Fruit fly (Drosophila melanogaster) whole organism, embryonic: Measurements from ENCODE around the gene nAChRbeta1.
A peak's percentile ranks its signal among the peaks of the same experiment; 100 is the strongest.

Experiments used
- ATbp ChIP-seq: fragments of 200-800 bp; sonication (Bioruptor generic); optimal IDR thresholded peaks from 2 replicates; lab custom pipeline; 2017; ENCODE audit warnings: missing biosample characterization, mild to moderate bottlenecking, missing genetic modification characterization, missing genetic modification reagents
- Adf1 ChIP-seq: fragments of 200-800 bp; sonication (Bioruptor generic); IDR thresholded peaks from 2 replicates; pipeline ENCODE4 v1.3.6; 2022; ENCODE audit warnings: missing biosample characterization, missing genetic modification characterization
- CG10209 ChIP-seq: fragments of 200-800 bp; sonication (Bioruptor generic); optimal IDR thresholded peaks from 3 replicates; lab custom pipeline; 2017; ENCODE audit warnings: missing biosample characterization, mild to moderate bottlenecking, missing genetic modification characterization, missing genetic modification reagents
- CG10462 ChIP-seq: fragments of 200-800 bp; sonication (Bioruptor generic); optimal IDR thresholded peaks from 2 replicates; lab custom pipeline; 2016; ENCODE audit warnings: missing biosample characterization, missing genetic modification characterization
- CG12071 ChIP-seq: fragments of 200-800 bp; sonication (Bioruptor generic); optimal IDR thresholded peaks from 3 replicates; lab custom pipeline; 2018; ENCODE audit warnings: missing biosample characterization, mild to moderate bottlenecking, missing genetic modification characterization
- CG12659 ChIP-seq: fragments of 200-800 bp; sonication (Bioruptor generic); optimal IDR thresholded peaks from 3 replicates; lab custom pipeline; 2017; ENCODE audit warnings: mild to moderate bottlenecking, missing biosample characterization, missing genetic modification reagents, missing genetic modification characterization
- CG16779 ChIP-seq: fragments of 200-800 bp; sonication (Bioruptor generic); IDR thresholded peaks from 2 replicates; pipeline ENCODE4 v1.3.6; 2022; ENCODE audit warnings: missing biosample characterization, missing genetic modification characterization
- CG2199 ChIP-seq: fragments of 200-800 bp; sonication (Bioruptor generic); IDR thresholded peaks from 3 replicates; pipeline ENCODE4 v1.3.6; 2022; ENCODE audit warnings: missing biosample characterization, missing genetic modification characterization
- CG2875 ChIP-seq: fragments of 200-800 bp; sonication (Bioruptor generic); optimal IDR thresholded peaks from 2 replicates; lab custom pipeline; 2017; ENCODE audit warnings: missing biosample characterization, mild to moderate bottlenecking, missing genetic modification characterization, missing genetic modification reagents
- CG3407 ChIP-seq: fragments of 200-800 bp; sonication (Bioruptor generic); optimal IDR thresholded peaks from 2 replicates; lab custom pipeline; 2018; ENCODE audit warnings: missing biosample characterization, mild to moderate bottlenecking, missing genetic modification characterization
- CG3995 ChIP-seq: fragments of 200-800 bp; sonication (Bioruptor generic); optimal IDR thresholded peaks from 3 replicates; lab custom pipeline; 2016; ENCODE audit warnings: missing biosample characterization, missing genetic modification characterization
- CG6654 ChIP-seq: fragments of 200-800 bp; sonication (Bioruptor generic); optimal IDR thresholded peaks from 2 replicates; lab custom pipeline; 2017; ENCODE audit warnings: missing biosample characterization, mild to moderate bottlenecking, missing genetic modification characterization
- CG7271 ChIP-seq: fragments of 200-800 bp; sonication (Bioruptor generic); optimal IDR thresholded peaks from 2 replicates; lab custom pipeline; 2018; ENCODE audit warnings: missing biosample characterization, mild to moderate bottlenecking, missing genetic modification characterization, moderate library complexity
- CG7928 ChIP-seq: fragments of 200-800 bp; sonication (Bioruptor generic); optimal IDR thresholded peaks from 2 replicates; lab custom pipeline; 2017; ENCODE audit warnings: missing biosample characterization, mild to moderate bottlenecking, missing genetic modification characterization
- CG8944 ChIP-seq: fragments of 200-800 bp; sonication (Bioruptor generic); optimal IDR thresholded peaks from 3 replicates; lab custom pipeline; 2016; ENCODE audit warnings: missing biosample characterization, missing genetic modification characterization
- ERR ChIP-seq: fragments of 200-800 bp; sonication (Bioruptor generic); optimal IDR thresholded peaks from 2 replicates; lab custom pipeline; 2016; ENCODE audit warnings: missing biosample characterization, missing genetic modification characterization
- Fer2 ChIP-seq: fragments of 200-800 bp; sonication (Bioruptor generic); optimal IDR thresholded peaks from 2 replicates; lab custom pipeline; 2018; ENCODE audit warnings: missing biosample characterization, mild to moderate bottlenecking, missing genetic modification characterization, moderate library complexity
- Hand ChIP-seq: fragments of 200-800 bp; sonication (Bioruptor generic); optimal IDR thresholded peaks from 2 replicates; lab custom pipeline; 2017; ENCODE audit warnings: mild to moderate bottlenecking, missing biosample characterization, missing genetic modification reagents, missing genetic modification characterization
- MESR4 ChIP-seq: fragments of 200-800 bp; sonication (Bioruptor generic); optimal IDR thresholded peaks from 2 replicates; lab custom pipeline; 2018; ENCODE audit warnings: missing biosample characterization, mild to moderate bottlenecking, missing genetic modification characterization, moderate library complexity
- NK7.1 ChIP-seq: fragments of 200-800 bp; sonication (Bioruptor generic); optimal IDR thresholded peaks from 3 replicates; lab custom pipeline; 2016; ENCODE audit warnings: missing biosample characterization, missing genetic modification characterization
- Neu2 ChIP-seq: fragments of 200-800 bp; sonication (Bioruptor generic); optimal IDR thresholded peaks from 3 replicates; lab custom pipeline; 2016; ENCODE audit warnings: missing biosample characterization, missing genetic modification characterization, borderline replicate concordance
- Nf-YB ChIP-seq: fragments of 200-800 bp; sonication (Bioruptor generic); optimal IDR thresholded peaks from 3 replicates; lab custom pipeline; 2019; ENCODE audit warnings: missing biosample characterization, mild to moderate bottlenecking, missing genetic modification characterization, moderate library complexity
- PHDP ChIP-seq: fragments of 200-800 bp; sonication (Bioruptor generic); optimal IDR thresholded peaks from 3 replicates; lab custom pipeline; 2018; ENCODE audit warnings: missing biosample characterization, mild to moderate bottlenecking, missing genetic modification characterization, moderate library complexity
- Ravus ChIP-seq: fragments of 200-800 bp; sonication (Bioruptor generic); IDR thresholded peaks from 2 replicates; pipeline ENCODE4 v1.3.6; 2022; ENCODE audit warnings: missing biosample characterization, missing genetic modification characterization
- Usf ChIP-seq: fragments of 200-800 bp; sonication (Bioruptor generic); optimal IDR thresholded peaks from 2 replicates; lab custom pipeline; 2017; ENCODE audit warnings: missing genotype, missing biosample characterization, missing genetic modification characterization
- ac ChIP-seq: fragments of 200-800 bp; sonication (Bioruptor generic); optimal IDR thresholded peaks from 3 replicates; lab custom pipeline; 2017; ENCODE audit warnings: missing biosample characterization, mild to moderate bottlenecking, missing genetic modification characterization
- cg ChIP-seq: fragments of 200-800 bp; sonication (Bioruptor generic); optimal IDR thresholded peaks from 3 replicates; lab custom pipeline; 2019; ENCODE audit warnings: missing biosample characterization, mild to moderate bottlenecking, missing genetic modification characterization, moderate library complexity
- chif ChIP-seq, 2 experiments: fragments of 200-800 bp; sonication (Bioruptor generic); optimal IDR thresholded peaks; 3 replicates each; lab custom pipeline; 2016; ENCODE audit warnings: missing biosample characterization in 2 of 2, missing genetic modification characterization in 2 of 2
- cwo ChIP-seq: fragments of 200-800 bp; sonication (Bioruptor generic); optimal IDR thresholded peaks from 3 replicates; lab custom pipeline; 2017; ENCODE audit warnings: missing biosample characterization, missing genetic modification characterization, mild to moderate bottlenecking, moderate library complexity, missing genetic modification reagents
- da ChIP-seq: fragments of 200-800 bp; sonication (Bioruptor generic); optimal IDR thresholded peaks from 2 replicates; lab custom pipeline; 2016; ENCODE audit warnings: missing biosample characterization, missing genetic modification characterization
- eyg ChIP-seq: fragments of 200-800 bp; sonication (Bioruptor generic); optimal IDR thresholded peaks from 3 replicates; lab custom pipeline; 2016; ENCODE audit warnings: missing biosample characterization, missing genetic modification characterization
- fd3F ChIP-seq: fragments of 200-800 bp; sonication (Bioruptor generic); optimal IDR thresholded peaks from 2 replicates; lab custom pipeline; 2018; ENCODE audit warnings: missing biosample characterization, mild to moderate bottlenecking, missing genetic modification characterization, moderate library complexity
- gt ChIP-seq: fragments of 200-800 bp; sonication (Bioruptor generic); IDR thresholded peaks from 2 replicates; pipeline ENCODE4 v1.3.6; 2022; ENCODE audit warnings: missing biosample characterization, missing genetic modification characterization
- her ChIP-seq: fragments of 200-800 bp; sonication (Bioruptor generic); optimal IDR thresholded peaks from 2 replicates; lab custom pipeline; 2016; ENCODE audit warnings: missing biosample characterization, missing genetic modification characterization
- ind ChIP-seq: fragments of 200-800 bp; sonication (Bioruptor generic); optimal IDR thresholded peaks from 3 replicates; lab custom pipeline; 2016; ENCODE audit warnings: missing biosample characterization, missing genetic modification characterization
- insv ChIP-seq, 2 experiments: fragments of 200-800 bp; sonication (Bioruptor generic); optimal IDR thresholded peaks; 3 replicates each; lab custom pipeline; 2016 to 2018; ENCODE audit warnings: missing biosample characterization in 2 of 2, missing genetic modification characterization in 2 of 2
- inv ChIP-seq: fragments of 200-800 bp; sonication (Bioruptor generic); IDR thresholded peaks from 2 replicates; pipeline ENCODE4 v1.3.6; 2022; ENCODE audit warnings: missing biosample characterization, missing genetic modification characterization; ENCODE audit not compliant: partially characterized antibody
- jing ChIP-seq: fragments of 200-800 bp; sonication (Bioruptor generic); optimal IDR thresholded peaks from 2 replicates; lab custom pipeline; 2018; ENCODE audit warnings: missing biosample characterization, mild to moderate bottlenecking, missing genetic modification characterization
- kni ChIP-seq: fragments of 200-800 bp; sonication (Bioruptor generic); optimal IDR thresholded peaks from 3 replicates; lab custom pipeline; 2017; ENCODE audit warnings: mild to moderate bottlenecking, missing biosample characterization, missing genetic modification reagents, missing genetic modification characterization
- lbe ChIP-seq: fragments of 200-800 bp; sonication (Bioruptor generic); optimal IDR thresholded peaks from 2 replicates; lab custom pipeline; 2016; ENCODE audit warnings: missing biosample characterization, mild to moderate bottlenecking, missing genetic modification characterization
- lmd ChIP-seq: fragments of 200-800 bp; sonication (Bioruptor generic); IDR thresholded peaks from 2 replicates; pipeline ENCODE4 v1.3.6; 2022; ENCODE audit warnings: missing biosample characterization, missing genetic modification characterization
- nom ChIP-seq: fragments of 200-800 bp; sonication (Bioruptor generic); optimal IDR thresholded peaks from 2 replicates; lab custom pipeline; 2017; ENCODE audit warnings: missing biosample characterization, missing genetic modification characterization, mild to moderate bottlenecking, moderate library complexity, missing genetic modification reagents
- otp ChIP-seq: fragments of 200-800 bp; sonication (Bioruptor generic); IDR thresholded peaks from 3 replicates; pipeline ENCODE4, ENCODE4 v1.3.6; 2022; ENCODE audit warnings: missing biosample characterization, missing genetic modification characterization
- pb ChIP-seq: fragments of 200-800 bp; sonication (Bioruptor generic); optimal IDR thresholded peaks from 3 replicates; lab custom pipeline; 2016; ENCODE audit warnings: missing biosample characterization, missing genetic modification characterization
- prd ChIP-seq, 3 experiments: fragments of >200 bp in 2 of 3; fragments of 200-800 bp in 1 of 3; sonication (Bioruptor generic) in 1 of 3; optimal IDR thresholded peaks in 2 of 3; IDR thresholded peaks in 1 of 3; 2 replicates in 2 of 3; 3 replicates in 1 of 3; pipeline versions ENCODE4 v1.3.6 to Lab custom; 2017 to 2022; ENCODE audit warnings: missing biosample characterization in 1 of 3, missing genetic modification characterization in 1 of 3
- tna ChIP-seq: fragments of 200-800 bp; sonication (Bioruptor generic); IDR thresholded peaks from 2 replicates; pipeline ENCODE4 v1.3.6; 2022; ENCODE audit warnings: missing biosample characterization, missing genetic modification characterization; ENCODE audit not compliant: partially characterized antibody
- z ChIP-seq: fragments of 200-800 bp; sonication (Bioruptor generic); IDR thresholded peaks from 3 replicates; pipeline ENCODE4 v1.3.6; 2022; ENCODE audit warnings: missing biosample characterization, missing genetic modification characterization
- zen2 ChIP-seq: fragments of 200-800 bp; sonication (Bioruptor generic); IDR thresholded peaks from 3 replicates; pipeline ENCODE4 v1.3.6; 2022; ENCODE audit warnings: missing biosample characterization, missing genetic modification characterization; ENCODE audit not compliant: partially characterized antibody
- zf30C ChIP-seq: fragments of 200-800 bp; sonication (Bioruptor generic); optimal IDR thresholded peaks from 3 replicates; lab custom pipeline; 2018; ENCODE audit warnings: missing biosample characterization, mild to moderate bottlenecking, missing genetic modification characterization

Gene nAChRbeta1

dm6 chr3L:4474946-4475470 lies 45.9 kb downstream of the nAChRbeta1 start (continued):
- TF ChIP-seq chif (GFP tag; optimal IDR thresholded peaks at IDR 0.05; lab: Kevin White, UChicago) = peak; percentile 27 to 64
- no peak for TF ChIP-seq Ravus (GFP tag; lab: Robert Waterston, UW)
- peak; percentile 60 for TF ChIP-seq CG7928 (GFP tag; lab: Kevin White, UChicago)
- no peak for TF ChIP-seq cg (GFP tag; lab: Kevin White, UChicago)
- peak; percentile 57 for TF ChIP-seq MESR4 (GFP tag; lab: Kevin White, UChicago)
- TF ChIP-seq NK7.1 = peak; percentile 74
- no peak for TF ChIP-seq Neu2 (GFP tag; lab: Kevin White, UChicago)
- TF ChIP-seq CG2875 (GFP tag; lab: Kevin White, UChicago) = peak; percentile 87
- peak; percentile 78 for TF ChIP-seq CG3407
- TF ChIP-seq gt (GFP tag; lab: Robert Waterston, UW) = no peak
- peak; percentile 4 for TF ChIP-seq CG10462 (GFP tag; lab: Kevin White, UChicago)
- peak; percentile 94 for TF ChIP-seq CG7271 (tag; lab: Kevin White, UChicago)
- TF ChIP-seq zf30C (GFP tag; lab: Kevin White, UChicago) = peak; percentile 30
- TF ChIP-seq Usf (GFP tag; lab: Kevin White, UChicago) = no peak
- peak; percentile 72 for TF ChIP-seq eyg (GFP tag; lab: Kevin White, UChicago)
- TF ChIP-seq CG12659 (GFP tag; lab: Kevin White, UChicago) = peak; percentile 81
- TF ChIP-seq lmd = no peak
- peak; percentile 63 for TF ChIP-seq pb
- no peak for TF ChIP-seq prd (optimal IDR thresholded peaks at IDR 0.05; lab: Kevin White, UChicago)
- no peak for TF ChIP-seq prd (GFP tag; IDR thresholded peaks at IDR 0.05; lab: Robert Waterston, UW)
- no peak for TF ChIP-seq zen2
- TF ChIP-seq kni (GFP tag; lab: Kevin White, UChicago) = peak; percentile 58
- no peak for TF ChIP-seq CG2199 (GFP tag; lab: Robert Waterston, UW)
- 0 out of 2 replicates have a peak, but pooled peaks have one; percentile 34 for TF ChIP-seq CG16779 (GFP tag; lab: Robert Waterston, UW)
- no peak for TF ChIP-seq CG8944
- TF ChIP-seq ind (GFP tag; lab: Kevin White, UChicago) = peak; percentile 37
- TF ChIP-seq cwo (GFP tag; lab: Kevin White, UChicago) = peak; percentile 70
- peak; percentile 71 for TF ChIP-seq Nf-YB (GFP tag; lab: Kevin White, UChicago)
- TF ChIP-seq CG10209 (GFP tag; lab: Kevin White, UChicago) = peak; percentile 77
- TF ChIP-seq CG6654 = peak; percentile 66
- peak in 1 of 2 experiments; percentile 74 for TF ChIP-seq insv (GFP tag; optimal IDR thresholded peaks at IDR 0.05; lab: Kevin White, UChicago)
- peak; percentile 84; the same call in 2 of the 3 replicates for TF ChIP-seq otp (GFP tag; lab: Robert Waterston, UW)
- TF ChIP-seq PHDP (tag; lab: Kevin White, UChicago) = peak; percentile 93
- peak; percentile 73 for TF ChIP-seq Fer2 (tag; lab: Kevin White, UChicago)
- TF ChIP-seq jing (GFP tag; lab: Kevin White, UChicago) = peak; percentile 36
- no peak for TF ChIP-seq nom (GFP tag; lab: Kevin White, UChicago)
- TF ChIP-seq Adf1 (GFP tag; lab: Robert Waterston, UW) = no peak
- TF ChIP-seq ATbp (GFP tag; lab: Kevin White, UChicago) = peak; percentile 92
- no peak for TF ChIP-seq da (GFP tag; lab: Kevin White, UChicago)
- TF ChIP-seq CG12071 (GFP tag; lab: Kevin White, UChicago) = peak; percentile 97
- TF ChIP-seq tna (GFP tag; lab: Robert Waterston, UW) = no peak
- no peak for TF ChIP-seq inv
- no peak for TF ChIP-seq ERR
- peak; percentile 89 for TF ChIP-seq Hand
- 0 out of 3 replicates have a peak, but pooled peaks have one; percentile 30 for TF ChIP-seq z (GFP tag; lab: Robert Waterston, UW)
- no peak for TF ChIP-seq ac (GFP tag; lab: Kevin White, UChicago)
- TF ChIP-seq her (GFP tag; lab: Kevin White, UChicago) = peak; percentile 37
- TF ChIP-seq fd3F (GFP tag; lab: Kevin White, UChicago) = peak; percentile 68
- no peak for TF ChIP-seq lbe (GFP tag; lab: Kevin White, UChicago)
- TF ChIP-seq CG3995 (GFP tag; lab: Kevin White, UChicago) = peak; percentile 50
